Worm (Caenorhabditis elegans) whole organism, L2 larva: ENCODE data around the gene Y37D8A.2.

Experiments
- elt-3 ChIP-seq: sonication (generic microtip); optimal IDR thresholded peaks from 2 replicates; lab custom pipeline; 2017; ENCODE audit warnings: missing biosample characterization, missing genetic modification characterization
- nhr-11 ChIP-seq: fragments of 150-350 bp; optimal IDR thresholded peaks from 2 replicates; lab custom pipeline; 2014; ENCODE audit warnings: missing biosample characterization, missing genetic modification characterization
- nhr-12 ChIP-seq: fragments of 150-350 bp; optimal IDR thresholded peaks from 2 replicates; lab custom pipeline; 2014; ENCODE audit warnings: missing biosample characterization, missing genetic modification characterization
- nhr-21 ChIP-seq: fragments of 150-350 bp; optimal IDR thresholded peaks from 2 replicates; lab custom pipeline; 2014; ENCODE audit warnings: missing biosample characterization, missing genetic modification characterization
- sma-9 ChIP-seq, 2 experiments: fragments of 150-350 bp in 1 of 2; sonication (generic microtip) in 1 of 2; optimal IDR thresholded peaks; 2 replicates each; lab custom pipeline; 2014 to 2016; ENCODE audit warnings: missing genetic modification characterization in 2 of 2, mild to moderate bottlenecking in 1 of 2, missing biosample characterization in 1 of 2, missing compliant biosample characterization in 1 of 2, missing genetic modification reagents in 1 of 2, moderate library complexity in 1 of 2
- snpc-4 ChIP-seq: fragments of 150-350 bp; optimal IDR thresholded peaks from 2 replicates; lab custom pipeline; 2014; ENCODE audit warnings: missing biosample characterization, missing genetic modification characterization
- unc-39 ChIP-seq: fragments of 150-350 bp; optimal IDR thresholded peaks from 2 replicates; lab custom pipeline; 2014; ENCODE audit warnings: missing biosample characterization, missing genetic modification characterization

ce11 chrIII:12807726-12808125 lies 12.3 kb upstream of the Y37D8A.2 start, which contains the start of gene BE10.3:
- TF ChIP-seq snpc-4 (no peak), sma-9 (GFP tag; optimal IDR thresholded peaks at IDR 0.05; lab: Kevin White, UChicago) (no peak), sma-9 (tag; optimal IDR thresholded peaks at IDR 0.05; lab: Kevin White, UChicago) (no peak), nhr-12 (tag; lab: Kevin White, UChicago) (no peak), elt-3 (tag; lab: Kevin White, UChicago) (no peak), unc-39 (tag; lab: Kevin White, UChicago) (no peak), nhr-21 (tag; lab: Kevin White, UChicago) (no peak), nhr-11 (tag; lab: Kevin White, UChicago) (no peak)
